Worm (Caenorhabditis elegans) whole organism, midembryonic: Measurements from ENCODE around the gene str-46.

Source experiments
- cog-1 ChIP-seq: sonication (generic microtip); optimal IDR thresholded peaks from 2 replicates; lab custom pipeline; 2016; ENCODE audit warnings: missing genetic modification characterization, missing compliant biosample characterization
- ref-1 ChIP-seq: fragments of 200-800 bp; sonication (Bioruptor generic); conservative IDR thresholded peaks from 2 replicates; pipeline ENCODE4 v1.3.6; 2022; ENCODE audit warnings: missing genetic modification reagents, missing genetic modification characterization, missing compliant biosample characterization

ce11 chrV:2880356-2880755 lies 19.4 kb downstream of the str-46 start:
- TF ChIP-seq cog-1 (tag; lab: Kevin White, UChicago) (no peak), ref-1 (no peak)
